Fruit fly (Drosophila melanogaster): Measurements from ENCODE around the gene Ugt49B2.
A peak's percentile ranks its signal among the peaks of the same experiment; 100 is the strongest.

Ugt49B2 gene

DNA sequence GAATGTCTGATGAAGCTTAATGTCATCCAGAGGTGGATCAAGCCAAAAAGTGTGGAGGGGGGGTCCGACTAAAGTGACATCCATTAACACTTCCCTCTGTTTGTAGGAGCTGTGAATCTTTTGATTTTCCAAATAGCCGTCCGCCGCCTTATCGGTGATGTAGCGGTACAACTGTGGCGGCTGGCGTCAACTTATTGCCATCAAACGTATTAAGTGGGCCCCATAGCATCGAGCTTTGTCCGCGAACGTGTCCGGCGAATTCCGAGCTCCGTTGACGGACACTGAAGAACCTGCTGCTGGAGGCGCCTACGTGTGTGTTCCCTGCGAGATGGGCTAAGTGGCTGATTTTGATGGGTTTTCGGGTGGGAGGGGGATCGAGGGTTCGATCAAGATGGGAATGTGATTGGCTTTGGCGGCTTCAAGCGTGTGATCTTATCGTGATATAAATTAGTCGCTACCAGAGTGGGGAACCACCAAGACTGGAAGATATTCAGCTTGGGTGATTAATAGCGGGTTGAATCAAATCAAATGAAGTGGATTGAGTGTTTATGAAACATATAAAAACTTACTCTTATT lies 38.1 kb upstream of the Ugt49B2 start:
- TF ChIP-seq Pif1B (GFP tag; optimal IDR thresholded peaks at IDR 0.05) (no peak), Snoo (tag; optimal IDR thresholded peaks at IDR 0.05) (no peak), CG34367 (tag; optimal IDR thresholded peaks at IDR 0.05) (no peak), D1 (tag; optimal IDR thresholded peaks at IDR 0.05) (no peak), CG8159 (tag; optimal IDR thresholded peaks at IDR 0.05) (no peak), CG32121 (GFP tag; IDR thresholded peaks at IDR 0.05) (no peak), CG10348 (GFP tag; IDR thresholded peaks at IDR 0.05) (no peak), CG14655 (GFP tag; optimal IDR thresholded peaks at IDR 0.05) (no peak), CG12605 (GFP tag; IDR thresholded peaks at IDR 0.05) (no peak), Pif1A (GFP tag; optimal IDR thresholded peaks at IDR 0.05) (no peak), CG9948 (tag; optimal IDR thresholded peaks at IDR 0.05) (no peak)

DNA sequence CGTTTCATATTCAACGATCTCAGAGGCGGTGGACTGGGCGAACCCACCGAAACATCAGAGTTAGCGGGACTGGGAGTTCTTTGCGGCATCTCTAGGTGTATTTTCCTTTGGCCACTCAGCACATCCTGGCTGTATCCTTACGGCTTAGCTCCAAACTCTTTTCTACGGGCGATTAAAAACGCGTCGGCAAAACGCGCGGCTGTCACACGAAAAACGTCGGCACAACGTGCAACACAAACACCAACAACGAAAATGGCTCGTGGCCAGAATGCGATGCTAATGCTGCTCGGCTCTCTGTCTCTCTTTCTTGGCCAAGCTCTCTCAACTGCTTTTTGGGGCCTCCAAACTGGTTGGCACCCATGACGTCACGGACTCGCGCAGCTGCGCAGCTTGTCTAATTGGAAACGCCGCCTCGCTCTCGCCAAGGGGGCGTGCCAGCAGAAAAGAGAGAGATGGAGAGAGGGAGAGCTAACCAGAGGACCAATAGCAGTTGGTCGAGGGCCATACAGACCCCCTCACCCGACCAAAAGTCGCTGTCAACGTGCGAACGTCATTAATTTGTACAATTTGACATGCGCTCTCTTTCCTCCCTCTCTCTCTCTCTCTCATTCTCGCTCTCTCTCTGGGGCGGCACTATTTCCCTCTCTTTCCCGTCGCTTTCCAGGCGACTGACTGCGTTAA lies 34.5 kb upstream of the Ugt49B2 start, which contains the start of gene lbl:
lbl (minus strand) TSS at position 255 of the 681 bp plus-strand sequence.
- TF ChIP-seq Pif1A (GFP tag; optimal IDR thresholded peaks at IDR 0.05) (no peak), fd96Ca (GFP tag; IDR thresholded peaks at IDR 0.05) (0 out of 3 replicates have a peak, but pooled peaks have one; percentile 32), Ets98B (GFP tag; IDR thresholded peaks at IDR 0.05) (no peak), CG12605 (GFP tag; IDR thresholded peaks at IDR 0.05) (no peak), CG8301 (tag; optimal IDR thresholded peaks at IDR 0.05) (no peak), CG10348 (GFP tag; IDR thresholded peaks at IDR 0.05) (no peak), CG4496 (GFP tag; IDR thresholded peaks at IDR 0.05) (0 out of 3 replicates have a peak, but pooled peaks have one; percentile 8), CG32121 (GFP tag; IDR thresholded peaks at IDR 0.05) (0 out of 2 replicates have a peak, but pooled peaks have one; percentile 11)

DNA sequence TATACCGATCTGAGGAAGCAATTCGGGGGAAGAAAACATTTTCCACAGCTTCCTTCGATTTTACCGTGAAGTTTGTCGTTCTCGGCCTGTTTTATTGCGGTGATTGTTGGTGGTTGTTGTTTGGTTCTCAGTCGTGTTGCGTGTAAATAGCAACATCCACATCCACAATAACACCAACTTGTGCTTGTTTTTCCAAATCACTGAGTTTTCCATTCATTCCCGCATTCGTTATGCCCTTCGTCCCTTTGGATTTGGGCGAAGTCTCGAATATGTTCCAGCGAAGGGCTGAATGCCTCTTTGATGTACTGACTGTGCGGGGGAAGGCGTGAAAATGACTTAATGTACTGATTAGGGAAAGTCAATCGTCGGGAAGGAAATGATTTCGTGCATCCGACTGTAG lies 27.3 kb upstream of the Ugt49B2 start:
- TF ChIP-seq Ets98B (GFP tag; IDR thresholded peaks at IDR 0.05): no peak
- no peak for TF ChIP-seq CG34367 (tag; optimal IDR thresholded peaks at IDR 0.05)
- TF ChIP-seq CG10348 (GFP tag; IDR thresholded peaks at IDR 0.05): no peak
- no peak for TF ChIP-seq CG15710 (tag; optimal IDR thresholded peaks at IDR 0.05)

DNA sequence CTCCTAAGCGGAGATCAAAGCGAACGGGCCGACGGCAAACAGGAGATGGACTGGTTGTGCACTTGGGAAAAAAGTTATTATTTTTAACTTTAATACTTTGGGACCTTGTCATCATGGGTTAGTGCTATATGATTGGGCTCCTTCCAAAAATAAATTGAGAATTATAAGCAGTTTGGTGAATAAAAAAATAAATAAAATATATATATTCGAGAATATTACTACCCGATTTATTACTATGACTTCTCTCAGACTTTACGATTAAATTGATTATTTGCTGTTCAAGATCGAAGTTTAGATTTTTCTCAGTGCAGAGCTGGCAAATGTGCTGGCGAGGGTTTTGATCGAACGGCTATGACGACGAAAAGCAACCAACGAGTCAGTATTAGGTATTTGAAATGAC lies 20.4 kb upstream of the Ugt49B2 start:
- TF ChIP-seq D1 (tag; optimal IDR thresholded peaks at IDR 0.05): no peak
- TF ChIP-seq CG8159 (tag; optimal IDR thresholded peaks at IDR 0.05): peak; percentile 55
- TF ChIP-seq CG8301 (tag; optimal IDR thresholded peaks at IDR 0.05): peak; percentile 39
- TF ChIP-seq CG14655 (GFP tag; optimal IDR thresholded peaks at IDR 0.05): peak; percentile 59
- no peak for TF ChIP-seq rn (GFP tag; IDR thresholded peaks at IDR 0.05)
- peak; percentile 40 for TF ChIP-seq CG9948 (tag; optimal IDR thresholded peaks at IDR 0.05)
- TF ChIP-seq CG34367 (tag; optimal IDR thresholded peaks at IDR 0.05): no peak
- TF ChIP-seq CG17806 (tag; optimal IDR thresholded peaks at IDR 0.05): peak; percentile 35

DNA sequence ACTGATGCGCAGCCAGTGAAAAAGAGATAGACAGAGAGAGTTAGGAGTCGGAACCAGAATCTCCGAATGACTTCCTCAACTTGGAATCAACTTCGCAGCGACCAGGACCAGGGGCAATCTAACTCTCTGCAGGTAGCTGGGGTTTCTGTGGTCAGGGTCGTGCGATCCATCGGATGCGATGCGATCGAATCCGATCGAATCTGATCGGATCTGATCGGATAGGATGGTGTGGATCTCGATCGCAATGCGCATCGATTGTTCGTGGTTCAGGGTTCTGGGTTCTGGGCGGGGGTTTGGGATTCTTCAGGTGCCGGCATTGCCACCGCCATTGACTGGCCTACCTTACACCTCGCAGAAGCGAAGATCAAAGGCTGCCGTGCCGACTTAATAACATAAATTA lies 19.7 kb upstream of the Ugt49B2 start:
- no peak for TF ChIP-seq CG8159 (tag; optimal IDR thresholded peaks at IDR 0.05)
- no peak for TF ChIP-seq CG4496 (GFP tag; IDR thresholded peaks at IDR 0.05)
- no peak for TF ChIP-seq CG34367 (tag; optimal IDR thresholded peaks at IDR 0.05)
- no peak for TF ChIP-seq CG8301 (tag; optimal IDR thresholded peaks at IDR 0.05)
- no peak for TF ChIP-seq CG12605 (GFP tag; IDR thresholded peaks at IDR 0.05)

DNA sequence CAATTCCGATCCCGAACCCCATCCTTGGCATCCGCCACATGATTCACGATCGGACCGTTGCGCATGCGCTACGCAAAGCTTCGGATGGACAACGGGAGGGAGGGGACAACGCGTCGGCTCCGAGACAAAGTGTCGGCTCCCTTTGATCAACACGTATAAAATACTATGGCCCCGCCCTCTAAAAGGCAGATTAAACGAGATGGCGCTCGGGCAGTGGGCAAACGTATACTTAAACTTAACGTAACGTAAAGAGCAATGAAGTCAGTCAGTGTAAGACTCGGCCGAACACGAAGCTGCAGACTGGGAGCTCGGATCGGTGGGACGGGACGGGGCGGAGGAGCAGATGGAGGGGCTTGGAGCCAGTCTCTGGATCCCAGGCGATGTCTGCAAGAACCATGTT lies 17.3 kb upstream of the Ugt49B2 start:
- TF ChIP-seq CG32121 (GFP tag; IDR thresholded peaks at IDR 0.05) (no peak), CG10348 (GFP tag; IDR thresholded peaks at IDR 0.05) (no peak), CG4496 (GFP tag; IDR thresholded peaks at IDR 0.05) (no peak), CG13204 (GFP tag; optimal IDR thresholded peaks at IDR 0.05) (no peak), Pif1B (GFP tag; optimal IDR thresholded peaks at IDR 0.05) (no peak), CG34367 (tag; optimal IDR thresholded peaks at IDR 0.05) (no peak), CG15710 (tag; optimal IDR thresholded peaks at IDR 0.05) (no peak), CG8159 (tag; optimal IDR thresholded peaks at IDR 0.05) (no peak), EcR (GFP tag; optimal IDR thresholded peaks at IDR 0.05) (no peak)

DNA sequence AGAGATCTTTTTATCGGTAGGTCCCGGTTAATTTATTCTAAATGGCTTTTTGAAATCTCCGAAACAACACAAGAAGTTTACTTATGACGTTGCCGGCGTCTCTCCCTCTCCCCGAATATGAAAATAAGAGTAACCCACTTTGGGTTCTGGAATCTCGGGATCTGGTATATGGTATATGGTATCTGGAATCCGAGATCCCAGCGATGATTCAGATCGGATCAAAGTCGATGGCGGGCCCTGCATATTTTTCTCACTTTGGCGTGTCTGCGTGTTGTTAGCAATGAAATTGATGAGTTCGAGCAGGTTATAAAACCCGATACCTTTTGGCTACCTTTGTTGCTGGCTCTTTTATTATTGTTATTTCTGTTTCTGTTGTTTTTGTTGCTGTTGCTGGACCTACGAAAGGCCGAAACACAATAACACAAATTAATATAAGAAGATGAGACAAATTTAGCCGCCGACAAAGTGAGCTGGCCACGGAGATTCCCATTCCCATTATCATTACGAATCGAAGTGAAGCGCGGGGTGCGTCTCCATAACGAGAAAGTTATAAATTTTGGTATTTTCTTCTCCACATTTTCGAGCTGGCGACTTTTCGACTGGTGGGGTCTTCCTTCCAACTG lies 15.6 kb upstream of the Ugt49B2 start:
- no peak for TF ChIP-seq CG12605 (GFP tag; IDR thresholded peaks at IDR 0.05)
- no peak for TF ChIP-seq CG14655 (GFP tag; optimal IDR thresholded peaks at IDR 0.05)
- TF ChIP-seq CG32121 (GFP tag; IDR thresholded peaks at IDR 0.05): no peak
- TF ChIP-seq CG10348 (GFP tag; IDR thresholded peaks at IDR 0.05): no peak
- TF ChIP-seq CG17806 (tag; optimal IDR thresholded peaks at IDR 0.05): no peak
- TF ChIP-seq Pif1B (GFP tag; optimal IDR thresholded peaks at IDR 0.05): no peak
- no peak for TF ChIP-seq Snoo (tag; optimal IDR thresholded peaks at IDR 0.05)

Data from whole organism, pupa.